Worm (Caenorhabditis elegans) whole organism, early embryonic: ENCODE measurements around the gene rpn-11.

Experiments
- B0310.2 ChIP-seq: sonication (generic microtip); optimal IDR thresholded peaks from 2 replicates; lab custom pipeline; 2016; ENCODE audit warnings: mild to moderate bottlenecking, missing genetic modification characterization, missing compliant biosample characterization
- F13C5.2 ChIP-seq: sonication (generic microtip); optimal IDR thresholded peaks from 2 replicates; lab custom pipeline; 2017; ENCODE audit warnings: mild to moderate bottlenecking, missing genetic modification characterization, inconsistent platforms, missing compliant biosample characterization
- aly-1 ChIP-seq: sonication (generic microtip); optimal IDR thresholded peaks from 2 replicates; lab custom pipeline; 2016; ENCODE audit warnings: missing genetic modification characterization, missing compliant biosample characterization
- ama-1 ChIP-seq: fragments of 150-350 bp; optimal IDR thresholded peaks from 2 replicates; lab custom pipeline; 2014
- ceh-13 ChIP-seq: fragments of 200-800 bp; sonication (Bioruptor generic); optimal IDR thresholded peaks from 2 replicates; lab custom pipeline; 2018; ENCODE audit warnings: mild to moderate bottlenecking, missing genetic modification characterization, missing compliant biosample characterization
- ceh-36 ChIP-seq: sonication (generic microtip); optimal IDR thresholded peaks from 2 replicates; lab custom pipeline; 2016; ENCODE audit warnings: missing genetic modification characterization, inconsistent platforms, missing compliant biosample characterization
- ets-7 ChIP-seq: sonication (generic microtip); optimal IDR thresholded peaks from 2 replicates; lab custom pipeline; 2016; ENCODE audit warnings: missing genotype, missing genetic modification characterization, missing compliant biosample characterization
- flt-1 ChIP-seq: fragments of 200-800 bp; sonication (Bioruptor generic); IDR thresholded peaks from 2 replicates; pipeline ENCODE4 v1.3.6; 2022; ENCODE audit warnings: missing genetic modification characterization, missing compliant biosample characterization
- hmbx-1 ChIP-seq: sonication (generic microtip); optimal IDR thresholded peaks from 2 replicates; lab custom pipeline; 2016; ENCODE audit warnings: mild to moderate bottlenecking, missing genetic modification characterization, missing compliant biosample characterization
- hmg-4 ChIP-seq: fragments of 200-800 bp; sonication (Bioruptor generic); optimal IDR thresholded peaks from 2 replicates; lab custom pipeline; 2018; ENCODE audit warnings: mild to moderate bottlenecking, missing genetic modification characterization, missing compliant biosample characterization
- hnd-1 ChIP-seq: sonication (generic microtip); optimal IDR thresholded peaks from 2 replicates; lab custom pipeline; 2016; ENCODE audit warnings: missing genetic modification characterization, missing compliant biosample characterization
- pes-1 ChIP-seq: fragments of 200-800 bp; sonication (Bioruptor generic); IDR thresholded peaks from 2 replicates; pipeline ENCODE4 v1.3.6; 2022; ENCODE audit warnings: missing genetic modification reagents, missing genetic modification characterization, missing compliant biosample characterization
- scrt-1 ChIP-seq: fragments of 200-800 bp; sonication (Bioruptor generic); IDR thresholded peaks from 2 replicates; pipeline ENCODE4 v1.3.6; 2022; ENCODE audit warnings: missing genetic modification characterization, missing compliant biosample characterization
- sea-1 ChIP-seq: fragments of 200-800 bp; sonication (Bioruptor generic); conservative IDR thresholded peaks from 2 replicates; pipeline ENCODE4 v1.3.6; 2022; ENCODE audit warnings: missing genetic modification characterization, missing compliant biosample characterization
- tbx-11 ChIP-seq: fragments of 200-800 bp; sonication (Bioruptor generic); IDR thresholded peaks from 2 replicates; pipeline ENCODE4 v1.3.6; 2022; ENCODE audit warnings: missing genetic modification characterization, missing compliant biosample characterization
- tbx-37 ChIP-seq: fragments of 200-800 bp; sonication (Bioruptor generic); conservative IDR thresholded peaks from 2 replicates; pipeline ENCODE4 v1.3.6; 2022; ENCODE audit warnings: missing genetic modification reagents, missing genetic modification characterization, missing compliant biosample characterization
- tra-4 ChIP-seq: sonication (generic microtip); optimal IDR thresholded peaks from 2 replicates; lab custom pipeline; 2017; ENCODE audit warnings: missing genetic modification characterization, missing compliant biosample characterization

rpn-11 gene

DNA sequence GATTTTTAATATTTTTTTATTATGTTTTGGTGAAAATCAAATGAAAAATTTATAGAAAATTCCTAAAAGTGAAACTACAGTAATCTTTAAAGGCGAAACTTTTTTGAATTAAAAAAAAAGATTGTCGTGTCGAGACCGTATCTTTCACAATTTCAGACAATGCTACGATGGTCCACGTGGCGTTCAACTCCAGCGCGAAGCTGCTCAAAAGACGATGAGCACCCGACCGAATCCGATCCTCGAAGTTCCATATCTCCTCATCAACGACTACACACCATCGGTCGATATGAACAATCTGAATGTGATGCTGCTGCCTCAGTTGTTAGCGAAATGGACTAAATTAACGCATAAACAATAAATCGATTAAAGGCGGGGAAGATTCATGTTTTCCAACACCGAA lies 1.6 kb downstream of the rpn-11 start:
- TF ChIP-seq hnd-1 (no peak), ets-7 (tag; lab: Kevin White, UChicago) (no peak), tra-4 (tag; lab: Kevin White, UChicago) (no peak), tbx-11 (GFP tag; lab: Robert Waterston, UW) (no peak), F13C5.2 (tag; lab: Kevin White, UChicago) (no peak), scrt-1 (GFP tag; lab: Robert Waterston, UW) (no peak), ama-1 (lab: Kevin White, UChicago) (no peak), hmbx-1 (no peak), B0310.2 (tag; lab: Kevin White, UChicago) (no peak), flt-1 (GFP tag; lab: Robert Waterston, UW) (no peak), ceh-13 (no peak), aly-1 (tag; lab: Kevin White, UChicago) (no peak), hmg-4 (GFP tag; lab: Kevin White, UChicago) (no peak), pes-1 (GFP tag; lab: Robert Waterston, UW) (no peak)

DNA sequence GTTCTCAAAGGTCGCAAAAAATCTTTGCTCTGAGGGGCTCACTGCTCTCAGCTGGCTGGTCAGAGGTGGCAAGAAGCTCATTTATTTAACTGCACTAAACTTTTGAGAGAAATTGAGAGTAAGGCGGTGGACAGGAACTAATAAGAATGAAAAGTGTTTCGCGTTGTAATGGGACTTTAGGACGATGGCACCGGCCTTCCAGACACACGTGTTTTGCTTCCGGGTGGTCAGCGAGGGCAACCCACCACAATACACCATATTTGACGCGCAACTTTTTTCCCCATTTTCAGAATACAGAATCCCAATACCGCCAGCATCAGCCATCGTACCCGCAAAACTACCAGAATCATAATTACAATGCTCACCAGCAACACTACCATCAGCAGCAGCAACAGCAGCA lies 4.3 kb downstream of the rpn-11 start:
- TF ChIP-seq aly-1 (tag; lab: Kevin White, UChicago) (no peak), hnd-1 (no peak), tbx-11 (GFP tag; lab: Robert Waterston, UW) (no peak), scrt-1 (GFP tag; lab: Robert Waterston, UW) (no peak), sea-1 (no peak), B0310.2 (tag; lab: Kevin White, UChicago) (no peak), pes-1 (GFP tag; lab: Robert Waterston, UW) (no peak), ceh-36 (tag; lab: Kevin White, UChicago) (no peak), ceh-13 (no peak), hmg-4 (GFP tag; lab: Kevin White, UChicago) (no peak), ets-7 (tag; lab: Kevin White, UChicago) (no peak), flt-1 (GFP tag; lab: Robert Waterston, UW) (no peak), F13C5.2 (tag; lab: Kevin White, UChicago) (no peak), tbx-37 (GFP tag; lab: Robert Waterston, UW) (no peak), hmbx-1 (no peak), ama-1 (lab: Kevin White, UChicago) (no peak), tra-4 (tag; lab: Kevin White, UChicago) (no peak)

DNA sequence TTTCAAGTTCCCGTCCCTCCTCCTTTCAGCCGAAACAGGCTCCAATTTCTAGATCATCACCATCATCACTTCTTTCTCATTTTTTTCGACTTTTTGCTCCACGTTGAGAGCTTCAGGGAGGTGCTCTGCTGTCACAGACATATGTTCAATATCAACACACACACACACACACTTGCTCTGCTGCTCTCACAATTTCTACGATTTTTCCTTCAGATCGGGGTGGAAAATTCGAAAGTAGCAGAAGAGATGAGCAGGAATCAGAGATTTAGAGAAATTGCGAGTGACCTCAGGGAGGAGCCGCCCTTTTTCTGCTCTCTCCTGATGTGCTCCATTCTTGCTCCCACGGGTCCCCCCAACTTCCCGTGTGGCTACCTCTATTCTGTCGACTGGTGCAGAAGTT lies 5.8 kb downstream of the rpn-11 start, which contains the start of gene pqn-48:
Gene pqn-48, plus strand, starts transcription at position 344 of the 400 bp plus-strand sequence.
- TF ChIP-seq aly-1 (tag; lab: Kevin White, UChicago) (no peak), scrt-1 (GFP tag; lab: Robert Waterston, UW) (no peak), sea-1 (no peak), pes-1 (GFP tag; lab: Robert Waterston, UW) (no peak), flt-1 (GFP tag; lab: Robert Waterston, UW) (no peak), ceh-13 (no peak), ets-7 (tag; lab: Kevin White, UChicago) (no peak), tra-4 (tag; lab: Kevin White, UChicago) (no peak)

DNA sequence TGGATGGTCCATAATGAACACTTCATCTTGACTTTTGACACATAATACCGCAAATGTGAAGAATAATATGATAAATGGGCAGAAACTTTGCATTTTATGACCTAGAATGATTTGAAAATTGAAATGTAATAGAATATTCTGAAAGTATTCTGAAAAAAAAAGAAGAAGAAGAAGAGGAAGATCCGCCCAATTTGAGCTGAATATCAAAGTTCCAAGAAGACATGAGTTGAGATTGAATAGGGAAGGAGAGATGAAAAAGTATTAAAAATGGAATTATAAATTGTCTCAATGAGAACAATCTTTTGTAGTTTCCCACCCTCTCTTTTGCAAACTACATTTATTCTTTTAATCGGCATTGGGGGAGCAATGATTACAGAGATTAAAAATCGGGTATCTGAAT lies 12.1 kb downstream of the rpn-11 start, which contains the start of gene K07D4.4:
Gene K07D4.4, minus strand, starts transcription at position 101 of the 400 bp plus-strand sequence.
- no peak for TF ChIP-seq pes-1 (GFP tag; lab: Robert Waterston, UW)
- TF ChIP-seq ama-1 (lab: Kevin White, UChicago) = no peak
- TF ChIP-seq F13C5.2 (tag; lab: Kevin White, UChicago) = no peak
- TF ChIP-seq ceh-36 (tag; lab: Kevin White, UChicago) = no peak
- no peak for TF ChIP-seq ets-7 (tag; lab: Kevin White, UChicago)
- no peak for TF ChIP-seq hnd-1
- TF ChIP-seq sea-1 = no peak
- TF ChIP-seq hmbx-1 = no peak
- no peak for TF ChIP-seq ceh-13
- no peak for TF ChIP-seq hmg-4 (GFP tag; lab: Kevin White, UChicago)
- TF ChIP-seq tbx-11 (GFP tag; lab: Robert Waterston, UW) = no peak
- no peak for TF ChIP-seq tbx-37 (GFP tag; lab: Robert Waterston, UW)
- no peak for TF ChIP-seq flt-1 (GFP tag; lab: Robert Waterston, UW)
- TF ChIP-seq B0310.2 (tag; lab: Kevin White, UChicago) = no peak

DNA sequence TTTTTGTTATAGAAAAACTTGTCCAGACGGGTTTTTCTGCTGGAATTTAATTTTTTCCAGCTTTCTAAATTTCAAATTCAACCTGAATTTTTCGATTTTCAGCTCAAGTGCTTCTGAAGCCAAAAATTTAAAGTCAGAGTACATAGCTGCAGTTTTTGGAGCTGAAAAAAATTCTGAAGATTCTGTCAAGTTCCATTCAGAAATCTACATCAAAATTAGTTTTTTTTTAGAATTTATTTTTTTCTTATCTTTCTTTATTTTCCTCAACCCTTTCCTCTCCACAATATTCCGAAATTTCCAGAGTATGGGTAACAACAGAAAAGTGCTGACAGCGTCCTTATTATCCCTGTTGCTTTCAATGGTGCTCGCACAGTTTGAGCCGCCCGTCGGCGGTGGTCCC lies 16.1 kb downstream of the rpn-11 start, which contains the start of gene K07D4.9:
Gene K07D4.9, plus strand, starts transcription at position 301 of the 400 bp plus-strand sequence.
- no peak for TF ChIP-seq hmbx-1
- no peak for TF ChIP-seq B0310.2 (tag; lab: Kevin White, UChicago)
- no peak for TF ChIP-seq tbx-11 (GFP tag; lab: Robert Waterston, UW)
- no peak for TF ChIP-seq hnd-1
- TF ChIP-seq pes-1 (GFP tag; lab: Robert Waterston, UW) = no peak
- TF ChIP-seq ets-7 (tag; lab: Kevin White, UChicago) = no peak
- TF ChIP-seq ama-1 (lab: Kevin White, UChicago) = no peak
- TF ChIP-seq sea-1 = no peak
- no peak for TF ChIP-seq F13C5.2 (tag; lab: Kevin White, UChicago)

DNA sequence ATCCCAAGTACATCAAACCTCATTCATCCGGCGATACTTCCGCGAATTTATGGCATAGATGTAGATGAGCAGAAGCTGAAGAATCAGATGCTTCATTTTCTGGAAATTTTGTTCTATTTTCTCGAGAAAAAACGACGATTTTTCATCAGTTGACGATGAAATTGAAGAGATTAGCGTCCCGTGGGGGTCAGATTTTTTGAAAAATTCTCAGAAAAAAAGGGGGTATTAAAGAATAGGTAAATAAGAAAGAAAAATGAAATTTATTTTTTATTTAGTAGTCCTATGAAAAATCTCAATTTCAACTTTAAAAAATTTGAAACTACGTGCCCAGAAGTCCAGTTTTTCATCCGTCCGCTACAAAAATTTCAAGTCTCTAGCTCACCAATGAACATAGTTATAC lies 18.9 kb downstream of the rpn-11 start, which contains the start of gene K07D4.5:
Gene K07D4.5, minus strand, starts transcription at position 101 of the 400 bp plus-strand sequence.
- no peak for TF ChIP-seq hnd-1
- no peak for TF ChIP-seq flt-1 (GFP tag; lab: Robert Waterston, UW)
- no peak for TF ChIP-seq sea-1

DNA sequence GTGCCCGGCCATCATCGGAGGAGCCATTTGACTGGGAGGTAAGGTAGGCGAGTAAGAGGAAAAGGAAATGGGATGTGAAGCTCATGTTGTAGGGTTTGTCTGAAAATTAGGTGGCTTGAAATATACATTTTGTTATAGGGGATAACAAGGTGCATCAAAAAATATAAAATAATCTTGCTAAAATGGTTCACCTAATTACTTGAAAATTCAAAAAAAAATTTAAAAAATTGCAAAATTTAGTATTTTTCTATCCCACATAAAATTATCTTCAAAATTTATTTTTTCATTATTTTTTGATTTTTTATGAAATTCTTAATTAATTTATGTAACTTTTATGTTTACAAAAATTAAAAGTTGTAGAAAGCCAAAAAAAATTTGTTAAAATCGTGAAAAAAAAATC lies 25.7 kb downstream of the rpn-11 start, which contains the start of gene K07D4.6:
Gene K07D4.6, minus strand, starts transcription at position 101 of the 400 bp plus-strand sequence.
- no peak for TF ChIP-seq ama-1 (lab: Kevin White, UChicago)
- no peak for TF ChIP-seq sea-1
- TF ChIP-seq hmbx-1 = no peak
- no peak for TF ChIP-seq F13C5.2 (tag; lab: Kevin White, UChicago)
- no peak for TF ChIP-seq tbx-37 (GFP tag; lab: Robert Waterston, UW)
- TF ChIP-seq tra-4 (tag; lab: Kevin White, UChicago) = no peak
- TF ChIP-seq ceh-36 (tag; lab: Kevin White, UChicago) = no peak
- TF ChIP-seq pes-1 (GFP tag; lab: Robert Waterston, UW) = no peak
- no peak for TF ChIP-seq tbx-11 (GFP tag; lab: Robert Waterston, UW)
- no peak for TF ChIP-seq B0310.2 (tag; lab: Kevin White, UChicago)
- no peak for TF ChIP-seq hnd-1
- TF ChIP-seq aly-1 (tag; lab: Kevin White, UChicago) = no peak
- no peak for TF ChIP-seq hmg-4 (GFP tag; lab: Kevin White, UChicago)
